Fruit fly (Drosophila melanogaster) Kc167 (cell line): Measurements from ENCODE around the gene CG8526.

Experiments used
- Myc ChIP-seq: fragments of >200 bp; optimal IDR thresholded peaks from 2 replicates; lab custom pipeline; 2017; ENCODE audit warnings: missing external identifiers
- Sin3A ChIP-seq: fragments of >200 bp; optimal IDR thresholded peaks from 2 replicates; lab custom pipeline; 2018; ENCODE audit warnings: missing external identifiers
- h ChIP-seq: fragments of >200 bp; optimal IDR thresholded peaks from 3 replicates; lab custom pipeline; 2018; ENCODE audit warnings: missing external identifiers
- insv ChIP-seq: fragments of >200 bp; optimal IDR thresholded peaks from 3 replicates; lab custom pipeline; 2018; ENCODE audit warnings: missing external identifiers
- psq ChIP-seq: fragments of >200 bp; optimal IDR thresholded peaks from 2 replicates; lab custom pipeline; 2017; ENCODE audit warnings: missing external identifiers
- ttk ChIP-seq: sonication (Bioruptor generic); optimal IDR thresholded peaks from 2 replicates; lab custom pipeline; 2017; ENCODE audit warnings: missing external identifiers

CG8526 gene

DNA sequence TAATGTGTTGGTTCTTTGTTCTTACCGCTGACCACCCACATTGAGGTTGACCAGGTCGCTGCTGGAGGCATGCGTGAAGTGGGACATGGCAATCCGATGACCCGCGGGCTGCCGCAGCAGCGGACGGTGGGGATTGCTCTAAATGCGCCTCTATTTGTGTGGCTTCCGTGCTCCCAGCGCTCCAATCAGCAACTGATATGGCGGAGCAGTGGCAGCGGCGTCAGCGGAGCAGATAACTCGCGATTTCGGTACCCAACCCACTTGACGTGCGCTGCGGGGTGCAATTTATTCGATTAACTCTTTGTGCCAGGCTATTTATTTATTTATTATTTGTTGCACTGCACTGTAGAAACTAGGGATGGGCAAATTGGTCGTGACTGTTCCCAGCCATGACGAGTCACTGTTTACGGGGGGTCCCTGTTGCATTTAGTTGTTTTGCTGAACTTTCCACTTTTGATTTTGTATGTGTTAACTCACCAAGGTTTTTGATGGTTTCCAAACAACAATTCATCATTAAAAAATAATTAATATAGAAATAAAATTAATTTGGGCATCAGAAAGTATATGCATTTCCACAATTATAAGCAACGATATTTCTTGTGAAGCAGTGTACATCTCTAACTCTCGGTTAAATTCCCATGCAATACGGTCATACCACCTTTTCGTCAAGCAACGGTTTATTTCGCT, at the start of gene CG8526, which contains the start of gene CG9467:
Gene CG8526, plus strand, starts transcription at position 637 of the 687 bp plus-strand sequence.
Gene CG9467, minus strand, starts transcription at position 383 of the 687 bp plus-strand sequence.
- TF ChIP-seq Myc (lab: Kevin White, UChicago) (no peak), insv (lab: Kevin White, UChicago) (no peak), psq (no peak), ttk (lab: Kevin White, UChicago) (no peak), h (no peak), Sin3A (lab: Kevin White, UChicago) (no peak)

DNA sequence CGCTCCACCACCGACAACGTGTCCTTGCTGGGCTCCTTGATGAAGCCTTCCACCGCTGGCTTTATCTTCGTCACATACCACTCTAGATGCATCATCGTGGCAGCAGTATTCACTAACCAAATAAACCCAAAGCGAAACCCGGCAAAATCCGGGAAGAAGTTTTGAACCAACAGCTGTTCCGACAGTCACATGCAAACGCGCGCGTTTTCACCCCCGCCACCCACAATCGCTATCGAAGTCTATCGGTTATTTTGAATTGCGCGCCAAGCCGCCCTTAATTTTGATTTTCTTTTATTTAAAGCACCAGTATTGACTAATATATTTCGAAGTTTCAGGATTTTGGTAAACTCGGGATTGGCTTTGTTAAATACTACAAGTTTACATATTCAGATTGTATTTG, 46.6 kb upstream of the CG8526 start, which contains the start of gene Tti1:
Gene Tti1, minus strand, starts transcription at position 200 of the 400 bp plus-strand sequence.
- no peak for TF ChIP-seq Sin3A (lab: Kevin White, UChicago)
- no peak for TF ChIP-seq insv (lab: Kevin White, UChicago)
- no peak for TF ChIP-seq h
- no peak for TF ChIP-seq psq
- TF ChIP-seq Myc (lab: Kevin White, UChicago) = no peak
- no peak for TF ChIP-seq ttk (lab: Kevin White, UChicago)

DNA sequence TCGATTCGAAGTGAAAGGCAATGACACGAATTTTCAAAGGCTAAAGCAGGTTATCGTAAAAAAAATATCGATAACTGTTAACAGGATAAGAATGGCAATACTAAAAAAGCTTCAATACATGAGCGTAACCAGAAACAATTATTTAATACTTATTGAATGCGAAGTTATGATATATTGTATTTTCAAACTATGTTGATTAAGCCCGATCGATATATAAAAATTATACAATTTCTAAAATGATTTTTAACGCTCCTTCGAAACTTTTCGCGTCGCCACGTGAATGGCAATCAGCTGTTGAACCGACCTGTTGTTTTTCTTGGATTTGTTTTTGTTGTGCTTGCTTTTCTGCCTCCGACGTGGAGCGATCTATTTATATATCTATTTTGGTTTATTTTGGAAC, 44.9 kb upstream of the CG8526 start, which contains the start of the genes Alg12 and Rpt3R:
Gene Alg12, plus strand, starts transcription at position 305 of the 400 bp plus-strand sequence.
Gene Rpt3R, minus strand, starts transcription at position 324 of the 400 bp plus-strand sequence.
- no peak for TF ChIP-seq insv (lab: Kevin White, UChicago)
- TF ChIP-seq Myc (lab: Kevin White, UChicago) = no peak
- no peak for TF ChIP-seq Sin3A (lab: Kevin White, UChicago)
- no peak for TF ChIP-seq psq
- no peak for TF ChIP-seq ttk (lab: Kevin White, UChicago)
- TF ChIP-seq h = no peak

DNA sequence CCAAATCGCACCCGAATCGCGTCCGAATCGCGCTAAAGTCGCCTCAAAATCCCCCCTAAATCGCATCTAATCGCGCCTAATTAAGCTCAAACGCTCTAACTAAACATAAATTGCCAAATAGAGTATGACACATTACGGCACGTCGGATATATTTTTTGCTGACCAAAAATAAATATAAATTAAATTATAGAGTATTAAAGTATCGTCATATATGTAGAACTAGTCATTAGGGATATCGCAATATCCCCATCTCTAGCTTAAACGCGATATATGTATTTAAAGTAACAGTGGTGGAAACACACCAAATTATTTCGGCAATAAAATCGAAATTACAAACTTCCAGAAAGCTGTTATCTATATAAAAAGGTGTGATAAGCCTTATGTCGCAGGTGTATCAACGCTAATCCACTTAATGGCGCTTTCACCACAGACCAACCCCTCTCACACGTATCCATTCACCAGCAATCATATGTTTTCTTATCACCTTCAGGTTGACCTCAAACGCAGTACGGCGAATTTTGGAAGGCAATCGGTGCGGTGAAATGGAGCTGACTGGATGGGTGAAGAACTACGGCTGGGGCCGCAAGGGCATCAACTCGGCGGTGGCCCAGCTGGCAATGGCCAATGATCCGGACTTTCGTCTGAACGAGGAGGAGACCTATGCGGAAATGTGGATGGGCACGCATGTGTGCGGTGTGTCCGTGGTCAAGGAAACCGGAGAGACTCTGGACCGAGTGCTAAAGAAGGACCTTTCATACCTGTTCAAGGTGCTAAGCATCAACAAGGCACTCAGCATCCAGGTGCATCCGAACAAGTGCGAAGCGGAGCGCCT, 41.5 kb upstream of the CG8526 start, which contains the start of gene Mpi:
Gene Mpi, plus strand, starts transcription at position 263 of the 832 bp plus-strand sequence.
- TF ChIP-seq h = no peak
- TF ChIP-seq psq = no peak
- no peak for TF ChIP-seq Sin3A (lab: Kevin White, UChicago)
- no peak for TF ChIP-seq insv (lab: Kevin White, UChicago)
- TF ChIP-seq Myc (lab: Kevin White, UChicago) = no peak
- no peak for TF ChIP-seq ttk (lab: Kevin White, UChicago)

DNA sequence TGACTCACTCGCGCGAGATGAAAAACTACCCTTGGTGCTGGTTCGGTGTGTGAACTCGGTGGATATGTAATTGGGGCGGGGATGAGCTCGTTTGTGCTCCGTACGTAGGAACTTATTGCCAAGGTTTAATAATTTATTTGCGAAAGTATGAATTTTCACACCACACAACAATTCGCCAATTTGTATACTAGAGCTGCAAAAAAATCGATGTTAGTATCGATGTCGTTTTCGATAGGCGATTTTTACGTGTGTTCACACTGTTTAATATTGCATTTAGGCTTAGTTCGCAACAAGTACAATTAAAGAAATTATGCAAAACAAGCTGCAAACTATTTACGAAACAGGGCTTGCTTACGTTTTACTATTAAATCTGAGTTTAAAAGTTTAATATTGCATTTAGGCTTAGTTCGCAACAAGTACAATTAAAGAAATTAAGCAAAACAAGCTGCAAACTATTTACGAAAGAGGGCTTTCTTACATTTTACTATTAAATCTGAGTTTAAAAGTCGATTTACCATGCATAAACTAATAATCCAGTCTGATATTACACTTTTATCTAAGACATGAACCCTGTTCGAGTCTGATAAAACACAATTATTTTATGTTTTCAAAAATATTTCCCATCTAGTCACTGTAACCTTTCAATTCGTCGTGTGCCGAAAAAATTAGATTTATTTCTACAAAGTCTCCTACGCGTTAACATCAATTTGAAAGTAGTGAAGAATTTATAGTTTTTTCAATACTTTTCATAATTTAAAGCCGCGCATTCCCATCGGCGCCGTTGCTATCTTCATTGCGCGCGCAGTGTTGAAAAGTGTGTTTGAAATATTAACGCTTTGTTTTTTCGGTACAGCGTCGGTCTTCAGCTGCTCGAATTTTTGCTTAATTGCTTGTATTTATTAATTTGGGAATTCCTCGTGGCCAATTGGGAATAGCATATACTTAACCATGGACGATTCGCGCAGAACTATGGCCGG, 37.8 kb upstream of the CG8526 start, which contains the start of the genes Snap24 and CG8478:
Gene Snap24, minus strand, starts transcription at position 196 of the 977 bp plus-strand sequence.
Gene CG8478, plus strand, starts transcription at position 696 of the 977 bp plus-strand sequence.
- no peak for TF ChIP-seq psq
- TF ChIP-seq h = no peak
- TF ChIP-seq insv (lab: Kevin White, UChicago) = no peak
- TF ChIP-seq ttk (lab: Kevin White, UChicago) = no peak
- no peak for TF ChIP-seq Sin3A (lab: Kevin White, UChicago)
- TF ChIP-seq Myc (lab: Kevin White, UChicago) = no peak

DNA sequence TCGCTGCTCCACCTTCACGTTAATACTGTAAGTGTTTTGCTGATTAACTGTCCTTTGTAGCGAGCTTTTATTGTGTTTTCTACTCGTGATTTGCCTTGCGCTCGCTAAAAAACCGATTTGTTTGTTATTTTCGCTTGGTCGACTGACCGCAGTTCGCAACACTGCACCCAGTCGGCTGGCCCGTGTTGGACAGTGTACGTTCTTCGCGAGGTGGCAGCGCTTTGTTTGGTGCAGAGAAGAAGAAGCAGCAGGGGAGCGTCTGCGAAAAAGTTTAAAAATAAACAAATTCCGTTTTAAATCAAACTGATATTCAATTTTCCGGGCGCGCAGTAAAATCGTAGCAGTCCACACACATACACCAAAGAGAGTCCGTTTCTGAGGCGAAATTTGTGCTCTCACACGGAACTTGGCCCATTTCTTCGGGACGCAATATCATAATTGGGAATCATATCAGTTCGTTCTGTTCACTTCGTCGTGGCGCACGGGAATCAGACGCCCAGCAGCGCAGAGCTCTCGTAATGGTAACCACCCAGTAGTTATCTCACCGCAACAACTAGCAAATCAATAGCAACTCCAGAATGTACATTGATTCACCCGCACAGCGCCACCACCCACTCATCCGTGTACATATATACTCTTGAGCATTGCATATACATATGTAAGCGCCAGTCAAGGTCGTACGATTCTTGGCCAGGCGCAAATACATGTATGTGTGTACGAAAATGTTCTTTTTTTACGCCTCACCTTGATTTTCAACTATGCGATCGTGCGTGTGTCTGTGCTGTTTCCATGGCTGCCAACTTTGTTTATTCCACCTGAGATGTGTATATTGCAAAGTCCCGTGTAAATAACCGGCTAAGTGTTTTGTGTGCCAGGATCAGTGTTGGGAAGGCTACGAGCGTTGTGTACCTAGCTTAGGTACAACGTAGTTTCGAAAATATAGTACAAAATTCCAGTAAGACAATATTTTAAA, 33.2 kb upstream of the CG8526 start, which contains the start of gene Naa80:
Gene Naa80, plus strand, starts transcription at position 215 of the 973 bp plus-strand sequence.
- TF ChIP-seq h (no peak), Sin3A (lab: Kevin White, UChicago) (no peak), Myc (lab: Kevin White, UChicago) (no peak)

DNA sequence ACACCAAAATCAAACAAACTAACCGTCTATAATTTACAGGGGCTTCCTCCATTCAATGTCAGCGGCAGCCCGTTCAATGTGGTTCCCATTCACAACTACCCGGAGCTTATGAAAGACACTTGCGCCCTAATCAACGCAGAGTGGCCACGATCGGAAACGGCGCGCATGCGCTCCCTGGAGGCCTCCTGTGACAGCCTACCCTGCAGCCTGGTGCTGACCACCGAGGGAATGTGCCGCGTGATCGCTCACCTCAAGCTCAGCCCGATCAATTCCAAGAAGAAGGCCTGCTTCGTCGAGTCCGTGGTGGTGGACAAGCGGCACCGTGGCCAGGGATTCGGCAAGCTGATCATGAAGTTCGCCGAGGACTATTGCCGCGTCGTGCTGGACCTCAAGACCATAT, 32.2 kb upstream of the CG8526 start, which contains the start of gene MED6:
Gene MED6, minus strand, starts transcription at position 101 of the 400 bp plus-strand sequence.
- TF ChIP-seq h (no peak), insv (lab: Kevin White, UChicago) (no peak), psq (no peak), ttk (lab: Kevin White, UChicago) (no peak), Sin3A (lab: Kevin White, UChicago) (no peak), Myc (lab: Kevin White, UChicago) (no peak)

DNA sequence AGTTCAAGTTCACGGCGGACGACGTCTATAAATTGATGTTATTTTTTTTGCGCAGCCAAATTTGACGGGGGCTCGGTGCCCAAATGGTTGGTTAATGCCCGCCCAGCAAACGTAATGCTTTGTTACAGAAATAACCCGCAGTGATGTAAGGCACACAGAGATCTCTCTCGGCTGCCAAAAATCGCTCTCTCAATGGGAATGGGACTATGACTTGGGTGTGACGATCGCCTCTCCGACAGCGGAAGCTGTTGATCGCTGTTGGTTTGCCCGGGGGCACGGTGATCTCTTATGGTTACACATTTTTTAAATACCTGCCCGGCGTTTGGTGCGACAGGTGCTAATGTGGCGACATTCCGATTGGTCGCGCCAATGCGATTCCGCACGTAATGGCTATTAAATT, 31.0 kb upstream of the CG8526 start:
- TF ChIP-seq Myc (lab: Kevin White, UChicago) (no peak), psq (no peak), Sin3A (lab: Kevin White, UChicago) (no peak), insv (lab: Kevin White, UChicago) (no peak), ttk (lab: Kevin White, UChicago) (no peak), h (no peak)

DNA sequence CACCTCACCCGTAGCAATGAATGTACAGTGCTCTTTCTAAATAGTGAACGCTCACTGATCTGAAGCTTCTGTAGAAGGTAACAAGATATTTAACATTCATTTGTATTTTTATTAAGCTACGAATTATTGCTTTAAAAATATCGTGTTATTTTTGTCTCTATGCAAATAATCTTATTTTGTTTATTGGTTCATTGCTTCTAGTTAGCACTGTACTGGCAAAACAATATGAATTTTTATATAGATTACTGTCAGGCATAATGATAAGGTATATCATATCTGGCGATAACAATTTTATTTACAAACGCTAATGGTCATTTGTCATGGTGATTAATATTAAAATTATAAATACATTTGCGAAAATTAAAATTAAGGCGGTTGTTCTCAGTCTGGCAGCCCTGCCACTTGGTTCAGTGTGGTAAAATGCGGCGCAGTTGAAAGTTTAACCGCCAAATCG, 29.5 kb upstream of the CG8526 start, which contains the start of gene CG9471:
Gene CG9471, minus strand, starts transcription at position 24 of the 454 bp plus-strand sequence.
- no peak for TF ChIP-seq ttk (lab: Kevin White, UChicago)
- no peak for TF ChIP-seq h
- no peak for TF ChIP-seq Myc (lab: Kevin White, UChicago)
- TF ChIP-seq Sin3A (lab: Kevin White, UChicago) = no peak
- TF ChIP-seq psq = no peak
- TF ChIP-seq insv (lab: Kevin White, UChicago) = no peak
